Worm (Caenorhabditis elegans): ENCODE data around the gene svh-1.

DNA sequence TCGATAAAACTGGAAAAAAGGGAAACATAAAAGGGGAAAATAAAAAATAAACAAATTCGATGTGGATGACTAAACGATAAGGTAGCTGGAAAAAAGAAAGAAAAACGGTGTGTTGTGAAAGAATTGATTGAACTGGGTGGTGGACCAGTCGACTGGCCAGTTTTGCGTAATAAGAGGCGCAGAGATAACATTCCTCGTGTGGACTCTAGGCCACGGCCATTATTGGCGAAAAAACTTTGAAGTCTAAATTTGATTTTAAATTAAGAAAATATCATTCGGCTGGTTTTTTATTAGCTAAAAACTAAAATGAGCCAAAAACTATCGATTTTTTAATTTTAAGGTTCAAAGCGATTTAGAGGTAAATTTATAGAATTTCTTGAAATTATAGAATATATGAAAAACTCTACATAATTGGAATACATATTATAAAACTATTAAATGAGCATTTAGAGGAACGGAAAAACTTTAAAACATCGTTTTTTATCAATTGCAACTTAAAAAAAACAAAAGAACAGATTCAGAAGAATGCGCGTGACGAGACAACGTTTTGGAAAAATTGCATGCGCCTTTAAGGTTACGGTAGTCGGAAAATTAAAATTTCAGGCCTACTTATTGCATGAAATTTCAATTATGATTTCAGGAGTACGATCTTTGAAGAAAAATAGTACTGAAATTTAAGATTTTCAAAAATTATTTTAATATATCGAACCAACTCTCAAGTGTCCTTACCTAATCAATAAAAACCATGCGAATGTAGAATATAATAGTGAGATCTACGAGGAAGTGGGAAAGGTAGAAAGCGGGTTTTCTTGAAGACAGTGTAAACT, 929 bp upstream of the svh-1 start, which contains the start of gene hgrs-1:
- TF ChIP-seq nhr-237 (tag; optimal IDR thresholded peaks at IDR 0.05) (no peak), fkh-10 (GFP tag; optimal IDR thresholded peaks at IDR 0.05) (no peak), snpc-4 (tag; optimal IDR thresholded peaks at IDR 0.05) (no peak), dpl-1 (GFP tag; optimal IDR thresholded peaks at IDR 0.05) (no peak), ceh-62 (tag; optimal IDR thresholded peaks at IDR 0.05) (no peak), lin-39 (tag; optimal IDR thresholded peaks at IDR 0.05) (no peak), nhr-102 (tag; optimal IDR thresholded peaks at IDR 0.05) (no peak), lin-13 (GFP tag; optimal IDR thresholded peaks at IDR 0.05) (no peak), lin-38 (GFP tag; IDR thresholded peaks at IDR 0.05) (no peak)

Measured in whole organism, L4 larva.